Worm (Caenorhabditis elegans) whole organism, young adult: ENCODE data around the gene F13H8.8.

Experiments used
- F33H1.4 ChIP-seq: fragments of 200-800 bp; sonication (Bioruptor generic); IDR thresholded peaks from 2 replicates; pipeline ENCODE4 v1.3.6; 2022; ENCODE audit warnings: missing genetic modification reagents, missing genetic modification characterization, missing compliant biosample characterization
- F39B2.1 ChIP-seq: fragments of 200-800 bp; sonication (Bioruptor generic); IDR thresholded peaks from 2 replicates; pipeline ENCODE4 v1.3.6; 2022; ENCODE audit warnings: missing genetic modification reagents, missing genetic modification characterization, missing compliant biosample characterization
- F49E8.2 ChIP-seq: sonication (generic microtip); optimal IDR thresholded peaks from 3 replicates; lab custom pipeline; 2017; ENCODE audit warnings: missing genetic modification characterization, mild to moderate bottlenecking, missing compliant biosample characterization, antibody characterized with exemption, moderate library complexity; ENCODE audit not compliant: insufficient read depth
- F55B11.4 ChIP-seq: sonication (generic microtip); optimal IDR thresholded peaks from 2 replicates; lab custom pipeline; 2016; ENCODE audit warnings: missing compliant biosample characterization, missing genetic modification characterization, borderline replicate concordance; ENCODE audit not compliant: insufficient read depth
- F57C9.4 ChIP-seq: sonication (generic microtip); optimal IDR thresholded peaks from 2 replicates; lab custom pipeline; 2017; ENCODE audit warnings: mild to moderate bottlenecking, missing genetic modification characterization, missing compliant biosample characterization
- T07F8.4 ChIP-seq: sonication (generic microtip); optimal IDR thresholded peaks from 2 replicates; lab custom pipeline; 2016; ENCODE audit warnings: mild to moderate bottlenecking, missing genetic modification characterization, moderate library complexity, missing compliant biosample characterization
- akir-1 ChIP-seq: fragments of 200-800 bp; sonication (Bioruptor generic); optimal IDR thresholded peaks from 2 replicates; lab custom pipeline; 2018; ENCODE audit warnings: mild to moderate bottlenecking, missing genetic modification characterization, moderate library complexity, missing compliant biosample characterization
- ama-1 ChIP-seq, 3 experiments: fragments of 150-350 bp in 1 of 3; sonication (generic microtip) in 2 of 3; optimal IDR thresholded peaks; 2 replicates each; lab custom pipeline; 2014 to 2018; ENCODE audit warnings: missing biosample characterization in 2 of 3, missing genetic modification characterization in 2 of 3, missing genetic modification reagents in 2 of 3
- attf-5 ChIP-seq: fragments of 200-800 bp; sonication (Bioruptor generic); optimal IDR thresholded peaks from 2 replicates; lab custom pipeline; 2018; ENCODE audit warnings: mild to moderate bottlenecking, missing genetic modification characterization, missing compliant biosample characterization
- bed-1 ChIP-seq: fragments of 200-800 bp; sonication (Bioruptor generic); IDR thresholded peaks from 2 replicates; pipeline ENCODE4 v1.3.6; 2022; ENCODE audit warnings: missing genetic modification reagents, missing genetic modification characterization, missing compliant biosample characterization
- bed-2 ChIP-seq: fragments of 200-800 bp; sonication (Bioruptor generic); IDR thresholded peaks from 2 replicates; pipeline ENCODE4 v1.3.6; 2022; ENCODE audit warnings: missing genetic modification reagents, missing genetic modification characterization, missing compliant biosample characterization
- ccch-3 ChIP-seq: fragments of 200-800 bp; sonication (Bioruptor generic); optimal IDR thresholded peaks from 2 replicates; lab custom pipeline; 2018; ENCODE audit warnings: mild to moderate bottlenecking, missing genetic modification characterization, missing compliant biosample characterization
- ceh-27 ChIP-seq: fragments of 200-800 bp; sonication (Bioruptor generic); optimal IDR thresholded peaks from 2 replicates; lab custom pipeline; 2018; ENCODE audit warnings: mild to moderate bottlenecking, missing genetic modification characterization, moderate library complexity, missing compliant biosample characterization
- dpl-1 ChIP-seq: fragments of 150-350 bp; optimal IDR thresholded peaks from 2 replicates; lab custom pipeline; 2014; ENCODE audit warnings: missing biosample characterization, missing genetic modification reagents, missing genetic modification characterization
- egl-44 ChIP-seq: fragments of 200-800 bp; sonication (Bioruptor generic); IDR thresholded peaks from 2 replicates; pipeline ENCODE4 v1.3.6; 2022; ENCODE audit warnings: missing genetic modification reagents, missing genetic modification characterization, missing compliant biosample characterization
- gei-17 ChIP-seq: fragments of 200-800 bp; sonication (Bioruptor generic); optimal IDR thresholded peaks from 2 replicates; lab custom pipeline; 2018; ENCODE audit warnings: mild to moderate bottlenecking, missing genetic modification characterization, missing compliant biosample characterization
- hlh-12 ChIP-seq: sonication (generic microtip); optimal IDR thresholded peaks from 2 replicates; lab custom pipeline; 2016; ENCODE audit warnings: missing genetic modification characterization, missing compliant biosample characterization
- let-526 ChIP-seq: fragments of 200-800 bp; sonication (Bioruptor generic); IDR thresholded peaks from 2 replicates; pipeline ENCODE4 v1.3.6; 2022; ENCODE audit warnings: missing genetic modification reagents, missing genetic modification characterization, missing compliant biosample characterization
- let-607 ChIP-seq, 2 experiments: fragments of 200-800 bp in 1 of 2; sonication (Bioruptor generic) in 1 of 2; sonication (generic microtip) in 1 of 2; optimal IDR thresholded peaks; 2 replicates each; lab custom pipeline; 2016 to 2018; ENCODE audit warnings: mild to moderate bottlenecking in 2 of 2, missing compliant biosample characterization in 2 of 2, missing genetic modification characterization in 2 of 2, moderate library complexity in 2 of 2, missing genotype in 1 of 2
- lin-35 ChIP-seq, 3 experiments: fragments of 150-350 bp in 2 of 3; sonication (generic microtip) in 1 of 3; optimal IDR thresholded peaks; 2 replicates each; lab custom pipeline; 2014 to 2018; ENCODE audit warnings: missing biosample characterization in 3 of 3, missing genetic modification characterization in 3 of 3, missing genetic modification reagents in 3 of 3
- lsl-1 ChIP-seq: fragments of 200-800 bp; sonication (Bioruptor generic); optimal IDR thresholded peaks from 2 replicates; lab custom pipeline; 2018; ENCODE audit warnings: mild to moderate bottlenecking, missing genetic modification characterization, moderate library complexity, missing compliant biosample characterization
- mxl-1 ChIP-seq: sonication (generic microtip); optimal IDR thresholded peaks from 2 replicates; lab custom pipeline; 2016; ENCODE audit warnings: missing genetic modification characterization, missing compliant biosample characterization
- nfya-1 ChIP-seq: sonication (generic microtip); optimal IDR thresholded peaks from 2 replicates; lab custom pipeline; 2017; ENCODE audit warnings: antibody characterized with exemption, missing compliant biosample characterization, missing genetic modification characterization, borderline replicate concordance; ENCODE audit not compliant: insufficient read depth
- nfyb-1 ChIP-seq: fragments of 200-800 bp; sonication (Bioruptor generic); IDR thresholded peaks from 2 replicates; pipeline ENCODE4 v1.3.6; 2022; ENCODE audit warnings: missing genetic modification reagents, missing genetic modification characterization, missing compliant biosample characterization
- nhr-27 ChIP-seq: fragments of 200-800 bp; sonication (Bioruptor generic); optimal IDR thresholded peaks from 2 replicates; lab custom pipeline; 2018; ENCODE audit warnings: mild to moderate bottlenecking, missing genetic modification characterization, moderate library complexity, missing compliant biosample characterization
- pbrm-1 ChIP-seq: fragments of 200-800 bp; sonication (Bioruptor generic); IDR thresholded peaks from 2 replicates; pipeline ENCODE4 v1.3.6; 2022; ENCODE audit warnings: missing genetic modification reagents, missing genetic modification characterization, missing compliant biosample characterization
- rpc-1 ChIP-seq, 2 experiments: fragments of 150-350 bp in 1 of 2; sonication (generic microtip) in 1 of 2; optimal IDR thresholded peaks; 2 replicates each; lab custom pipeline; 2014 to 2018; ENCODE audit warnings: missing biosample characterization in 1 of 2, missing genetic modification characterization in 1 of 2, missing genetic modification reagents in 1 of 2, missing genotype in 1 of 2
- sdz-38 ChIP-seq: sonication (generic microtip); optimal IDR thresholded peaks from 2 replicates; lab custom pipeline; 2016; ENCODE audit warnings: missing genotype, missing genetic modification characterization, missing compliant biosample characterization
- sptf-2 ChIP-seq: fragments of 200-800 bp; sonication (Bioruptor generic); optimal IDR thresholded peaks from 2 replicates; lab custom pipeline; 2018; ENCODE audit warnings: mild to moderate bottlenecking, missing genetic modification characterization, missing compliant biosample characterization
- tbp1 ChIP-seq: fragments of 200-800 bp; sonication (Bioruptor generic); optimal IDR thresholded peaks from 2 replicates; lab custom pipeline; 2018; ENCODE audit warnings: mild to moderate bottlenecking, missing genetic modification characterization, missing compliant biosample characterization
- tbx-9 ChIP-seq: sonication (generic microtip); optimal IDR thresholded peaks from 2 replicates; lab custom pipeline; 2016; ENCODE audit warnings: borderline replicate concordance, missing genetic modification characterization, inconsistent platforms, missing compliant biosample characterization
- unc-62 ChIP-seq: fragments of 150-350 bp; optimal IDR thresholded peaks from 2 replicates; lab custom pipeline; 2014; ENCODE audit warnings: missing biosample characterization, missing genetic modification reagents, missing genetic modification characterization
- ztf-18 ChIP-seq: sonication (generic microtip); optimal IDR thresholded peaks from 2 replicates; lab custom pipeline; 2016; ENCODE audit warnings: missing genotype, mild to moderate bottlenecking, missing genetic modification characterization, missing compliant biosample characterization
- ztf-28 ChIP-seq: fragments of 200-800 bp; sonication (Bioruptor generic); IDR thresholded peaks from 2 replicates; pipeline ENCODE4 v1.3.6; 2022; ENCODE audit warnings: missing genetic modification reagents, missing genetic modification characterization, missing compliant biosample characterization

F13H8.8 gene

DNA sequence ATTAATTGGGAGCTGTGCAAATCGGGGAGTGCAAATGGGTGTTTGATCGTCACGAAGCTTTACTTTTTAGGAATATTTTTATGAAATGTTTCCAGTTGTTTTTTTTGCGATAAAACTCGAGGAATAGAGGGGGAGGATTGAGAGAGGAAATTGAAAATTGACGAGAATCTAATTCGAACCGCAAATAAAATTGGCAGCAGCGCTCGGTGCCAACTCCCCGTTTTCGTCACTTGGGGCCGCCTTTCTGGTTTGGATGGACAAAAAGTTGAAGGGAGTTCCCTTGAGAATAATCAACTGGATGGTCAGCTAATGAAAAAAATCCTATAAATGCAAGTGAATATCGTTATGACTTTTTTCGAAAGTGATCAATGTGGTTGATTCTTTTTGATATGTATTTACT is 37.8 kb downstream of the F13H8.8 start:
- TF ChIP-seq lsl-1 (GFP tag; lab: Kevin White, UChicago) (no peak), F57C9.4 (no peak), egl-44 (GFP tag; lab: Robert Waterston, UW) (no peak), T07F8.4 (no peak), ama-1 (optimal IDR thresholded peaks at IDR 0.05; lab: Kevin White, UChicago) (no peak), ama-1 (GFP tag; optimal IDR thresholded peaks at IDR 0.05; lab: Kevin White, UChicago) (no peak), F55B11.4 (no peak), dpl-1 (GFP tag; lab: Kevin White, UChicago) (no peak)

DNA sequence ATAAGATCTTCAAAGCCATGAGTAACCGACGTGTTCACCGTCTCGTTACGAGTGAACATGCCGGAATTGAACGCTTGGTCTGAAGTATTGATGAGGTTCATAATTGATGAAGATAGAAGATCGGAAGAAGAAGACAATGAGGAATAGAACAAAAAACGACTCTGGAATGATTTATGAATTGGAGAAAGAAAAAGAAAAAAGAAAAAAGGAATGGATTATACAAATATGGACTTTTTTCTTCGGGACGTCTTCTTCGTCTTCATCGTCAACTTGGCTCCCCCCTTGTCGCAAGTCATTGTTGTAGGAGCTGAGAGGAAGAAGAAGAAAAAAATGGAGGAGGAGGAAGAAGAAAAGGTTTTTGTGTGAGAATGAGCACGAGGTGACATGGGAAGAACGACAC is 40.9 kb downstream of the F13H8.8 start, which contains the start of gene srsy-2:
TSS of gene srsy-2 (minus strand) at position 101 of the 400 bp plus-strand sequence.
- TF ChIP-seq F33H1.4 (GFP tag; lab: Robert Waterston, UW): no peak
- no peak for TF ChIP-seq F49E8.2 (tag; lab: Kevin White, UChicago)
- no peak for TF ChIP-seq mxl-1 (tag; lab: Kevin White, UChicago)
- no peak for TF ChIP-seq unc-62 (GFP tag; lab: Kevin White, UChicago)
- no peak for TF ChIP-seq ceh-27 (GFP tag; lab: Kevin White, UChicago)

DNA sequence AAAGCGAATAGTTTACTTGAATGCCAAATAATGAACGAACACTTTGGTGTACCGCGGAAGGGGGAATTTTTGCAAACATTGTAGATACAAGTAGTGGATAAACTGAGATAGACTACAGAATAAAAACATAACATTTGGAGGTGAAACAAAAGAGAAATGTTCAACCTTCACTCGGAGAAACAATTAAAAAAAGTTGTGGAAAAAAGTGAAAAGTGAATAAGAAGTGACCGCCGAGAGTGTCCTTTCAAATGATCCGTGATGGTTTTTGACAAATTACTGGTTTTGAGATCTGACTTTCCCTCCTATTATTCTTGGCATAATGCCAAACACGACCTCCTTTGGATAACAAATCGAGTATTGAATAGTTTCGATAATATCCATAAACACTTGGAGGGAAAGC is 44.1 kb downstream of the F13H8.8 start:
- TF ChIP-seq tbx-9 (tag; lab: Kevin White, UChicago): no peak
- TF ChIP-seq bed-1 (GFP tag; lab: Robert Waterston, UW): no peak
- no peak for TF ChIP-seq tbp1
- TF ChIP-seq attf-5: no peak
- TF ChIP-seq lin-35 (GFP tag; optimal IDR thresholded peaks at IDR 0.05; lab: Kevin White, UChicago): no peak
- TF ChIP-seq pbrm-1 (GFP tag; lab: Robert Waterston, UW): no peak
- no peak for TF ChIP-seq F39B2.1

DNA sequence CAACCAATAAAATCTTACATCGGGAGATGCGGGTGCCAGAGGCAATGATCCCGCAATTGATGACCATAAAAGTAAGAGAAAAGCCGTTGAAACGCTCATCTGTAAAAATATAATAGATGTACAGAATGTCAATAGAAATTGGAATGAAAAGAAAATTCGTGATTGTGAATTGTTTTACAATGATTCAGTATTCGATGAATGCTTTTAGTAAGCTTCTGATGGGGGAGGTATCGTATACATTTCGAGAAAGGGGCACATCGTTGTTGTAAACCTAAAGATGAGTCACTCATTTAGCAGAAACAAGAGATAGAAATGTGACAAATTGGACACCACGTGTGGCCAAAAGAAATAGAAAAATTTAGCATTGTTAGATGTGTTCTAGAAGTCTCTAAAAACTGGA is 45.3 kb downstream of the F13H8.8 start, which contains the start of gene C30B5.6:
TSS of gene C30B5.6 (minus strand) at position 101 of the 400 bp plus-strand sequence.
- no peak for TF ChIP-seq gei-17 (GFP tag; lab: Kevin White, UChicago)
- TF ChIP-seq ama-1 (optimal IDR thresholded peaks at IDR 0.05; lab: Kevin White, UChicago): no peak
- TF ChIP-seq ama-1 (GFP tag; optimal IDR thresholded peaks at IDR 0.05; lab: Kevin White, UChicago): no peak
- no peak for TF ChIP-seq ztf-28 (GFP tag; lab: Robert Waterston, UW)
- TF ChIP-seq akir-1 (GFP tag; lab: Kevin White, UChicago): no peak
- TF ChIP-seq ccch-3 (GFP tag; lab: Kevin White, UChicago): no peak
- no peak for TF ChIP-seq lsl-1 (GFP tag; lab: Kevin White, UChicago)
- TF ChIP-seq ztf-18 (tag; lab: Kevin White, UChicago): no peak
- no peak for TF ChIP-seq tbp1
- TF ChIP-seq let-526 (GFP tag; lab: Robert Waterston, UW): no peak
- no peak for TF ChIP-seq hlh-12 (tag; lab: Kevin White, UChicago)
- TF ChIP-seq let-607 (tag; optimal IDR thresholded peaks at IDR 0.05; lab: Kevin White, UChicago): no peak
- TF ChIP-seq rpc-1 (optimal IDR thresholded peaks at IDR 0.05; lab: Kevin White, UChicago): no peak
- TF ChIP-seq rpc-1 (tag; optimal IDR thresholded peaks at IDR 0.05; lab: Kevin White, UChicago): no peak
- TF ChIP-seq sptf-2 (GFP tag; lab: Kevin White, UChicago): no peak
- TF ChIP-seq nfya-1: no peak
- TF ChIP-seq tbx-9 (tag; lab: Kevin White, UChicago): no peak
- TF ChIP-seq nhr-27 (tag; lab: Kevin White, UChicago): no peak
- TF ChIP-seq bed-2 (GFP tag; lab: Robert Waterston, UW): no peak
- no peak for TF ChIP-seq nfyb-1 (GFP tag; lab: Robert Waterston, UW)
- no peak for TF ChIP-seq sdz-38 (tag; lab: Kevin White, UChicago)
- TF ChIP-seq, all 124 proteins: peak for 0
